Worm (Caenorhabditis elegans) whole organism, L3 larva: Measurements from ENCODE around the gene Y51A2B.6.

Experiments used
- R02D3.7 ChIP-seq: fragments of 150-350 bp; optimal IDR thresholded peaks from 2 replicates; lab custom pipeline; 2014; ENCODE audit warnings: missing biosample characterization, missing genetic modification characterization
- ZK546.5 ChIP-seq: sonication (generic microtip); optimal IDR thresholded peaks from 2 replicates; lab custom pipeline; 2017; ENCODE audit warnings: missing biosample characterization, missing genetic modification characterization
- aly-2 ChIP-seq: fragments of 150-350 bp; optimal IDR thresholded peaks from 2 replicates; lab custom pipeline; 2014; ENCODE audit warnings: missing biosample characterization, missing genetic modification characterization
- ama-1 ChIP-seq: fragments of 150-350 bp; optimal IDR thresholded peaks from 2 replicates; lab custom pipeline; 2018
- ceh-16 ChIP-seq: sonication (generic microtip); optimal IDR thresholded peaks from 2 replicates; lab custom pipeline; 2017; ENCODE audit warnings: missing biosample characterization, missing genetic modification characterization
- ceh-28 ChIP-seq: fragments of 150-350 bp; optimal IDR thresholded peaks from 2 replicates; lab custom pipeline; 2014; ENCODE audit warnings: missing biosample characterization, missing genetic modification reagents, missing genetic modification characterization
- ceh-82 ChIP-seq: fragments of 150-350 bp; optimal IDR thresholded peaks from 2 replicates; lab custom pipeline; 2014; ENCODE audit warnings: missing biosample characterization, missing genetic modification characterization
- ceh-9 ChIP-seq: sonication (generic microtip); optimal IDR thresholded peaks from 2 replicates; lab custom pipeline; 2018; ENCODE audit warnings: missing biosample characterization, missing genetic modification characterization
- daf-12 ChIP-seq: fragments of 150-350 bp; optimal IDR thresholded peaks from 2 replicates; lab custom pipeline; 2014; ENCODE audit warnings: missing biosample characterization, missing genetic modification reagents, missing genetic modification characterization
- egl-27 ChIP-seq: sonication (generic microtip); optimal IDR thresholded peaks from 4 replicates; lab custom pipeline; 2017; ENCODE audit warnings: missing biosample characterization, missing genetic modification reagents, missing genetic modification characterization
- elt-1 ChIP-seq: fragments of 150-350 bp; optimal IDR thresholded peaks from 2 replicates; lab custom pipeline; 2014; ENCODE audit warnings: missing biosample characterization, missing genetic modification characterization
- elt-2 ChIP-seq: sonication (generic microtip); optimal IDR thresholded peaks from 2 replicates; lab custom pipeline; 2016; ENCODE audit warnings: missing genetic modification reagents, mild to moderate bottlenecking, missing genetic modification characterization, missing compliant biosample characterization
- elt-3 ChIP-seq, 3 experiments: fragments of 150-350 bp in 1 of 3; sonication (generic microtip) in 2 of 3; optimal IDR thresholded peaks; 2 replicates in 2 of 3; 4 replicates in 1 of 3; lab custom pipeline; 2014 to 2017; ENCODE audit warnings: missing biosample characterization in 3 of 3, missing genetic modification characterization in 3 of 3
- eor-1 ChIP-seq, 2 experiments: fragments of 150-350 bp; optimal IDR thresholded peaks; 2 replicates each; lab custom pipeline; 2014 to 2018; ENCODE audit warnings: missing biosample characterization in 2 of 2, missing genetic modification characterization in 2 of 2
- fkh-2 ChIP-seq: fragments of 150-350 bp; optimal IDR thresholded peaks from 2 replicates; lab custom pipeline; 2014; ENCODE audit warnings: missing biosample characterization, missing genetic modification reagents, missing genetic modification characterization
- fos-1 ChIP-seq: fragments of 150-350 bp; optimal IDR thresholded peaks from 2 replicates; lab custom pipeline; 2014; ENCODE audit warnings: missing biosample characterization, missing genetic modification characterization
- hmg-11 ChIP-seq: sonication (generic microtip); optimal IDR thresholded peaks from 2 replicates; lab custom pipeline; 2016; ENCODE audit warnings: missing genetic modification characterization, missing compliant biosample characterization
- jun-1 ChIP-seq: fragments of 150-350 bp; optimal IDR thresholded peaks from 2 replicates; lab custom pipeline; 2014; ENCODE audit warnings: missing biosample characterization, missing genetic modification reagents, missing genetic modification characterization
- lin-15B ChIP-seq: fragments of 150-350 bp; optimal IDR thresholded peaks from 2 replicates; lab custom pipeline; 2014; ENCODE audit warnings: missing biosample characterization, missing genetic modification characterization
- lin-39 ChIP-seq: fragments of 150-350 bp; optimal IDR thresholded peaks from 2 replicates; lab custom pipeline; 2018; ENCODE audit warnings: missing biosample characterization, missing genetic modification reagents, missing genetic modification characterization
- lsy-12 ChIP-seq: sonication (generic microtip); optimal IDR thresholded peaks from 2 replicates; lab custom pipeline; 2016; ENCODE audit warnings: mild to moderate bottlenecking, missing genetic modification characterization, missing compliant biosample characterization
- mdl-1 ChIP-seq: fragments of 150-350 bp; optimal IDR thresholded peaks from 2 replicates; lab custom pipeline; 2014; ENCODE audit warnings: missing biosample characterization, missing genetic modification characterization
- mml-1 ChIP-seq: fragments of 150-350 bp; sonication (generic microtip); optimal IDR thresholded peaks from 3 replicates; lab custom pipeline; 2014; ENCODE audit warnings: missing biosample characterization, missing genetic modification characterization
- nfya-1 ChIP-seq: sonication (generic microtip); optimal IDR thresholded peaks from 2 replicates; lab custom pipeline; 2017; ENCODE audit warnings: missing genetic modification characterization, mild to moderate bottlenecking, missing compliant biosample characterization, antibody characterized with exemption, moderate library complexity; ENCODE audit not compliant: insufficient read depth
- nhr-11 ChIP-seq: fragments of 150-350 bp; optimal IDR thresholded peaks from 2 replicates; lab custom pipeline; 2014; ENCODE audit warnings: missing biosample characterization, missing genetic modification characterization
- nhr-23 ChIP-seq: fragments of 150-350 bp; optimal IDR thresholded peaks from 2 replicates; lab custom pipeline; 2014; ENCODE audit warnings: missing biosample characterization, missing genetic modification reagents, missing genetic modification characterization
- nhr-237 ChIP-seq: fragments of 150-350 bp; optimal IDR thresholded peaks from 2 replicates; lab custom pipeline; 2014; ENCODE audit warnings: missing biosample characterization, missing genetic modification characterization
- nhr-25 ChIP-seq: sonication (generic microtip); optimal IDR thresholded peaks from 2 replicates; lab custom pipeline; 2017; ENCODE audit warnings: missing biosample characterization, missing genetic modification characterization
- nhr-28 ChIP-seq: fragments of 150-350 bp; optimal IDR thresholded peaks from 2 replicates; lab custom pipeline; 2014; ENCODE audit warnings: missing biosample characterization, missing genetic modification characterization
- nhr-43 ChIP-seq: sonication (generic microtip); optimal IDR thresholded peaks from 2 replicates; lab custom pipeline; 2016; ENCODE audit warnings: mild to moderate bottlenecking, missing genetic modification characterization, missing compliant biosample characterization; ENCODE audit not compliant: poor library complexity, severe bottlenecking
- nhr-67 ChIP-seq: fragments of 150-350 bp; optimal IDR thresholded peaks from 2 replicates; lab custom pipeline; 2014; ENCODE audit warnings: missing biosample characterization, missing genetic modification characterization
- nhr-76 ChIP-seq: fragments of 150-350 bp; sonication (generic microtip); optimal IDR thresholded peaks from 5 replicates; lab custom pipeline; 2014; ENCODE audit warnings: missing biosample characterization, missing genetic modification characterization
- nhr-77 ChIP-seq: fragments of 150-350 bp; optimal IDR thresholded peaks from 2 replicates; lab custom pipeline; 2014; ENCODE audit warnings: missing biosample characterization, missing genetic modification characterization
- pha-4 ChIP-seq: fragments of 150-350 bp; optimal IDR thresholded peaks from 2 replicates; lab custom pipeline; 2014; ENCODE audit warnings: missing biosample characterization, missing genetic modification reagents, missing genetic modification characterization
- pqm-1 ChIP-seq: fragments of 150-350 bp; optimal IDR thresholded peaks from 2 replicates; lab custom pipeline; 2017; ENCODE audit warnings: missing biosample characterization, missing genetic modification characterization, inconsistent platforms
- sea-2 ChIP-seq: fragments of 150-350 bp; sonication (generic microtip); optimal IDR thresholded peaks from 4 replicates; lab custom pipeline; 2014; ENCODE audit warnings: missing biosample characterization, missing genetic modification reagents, missing genetic modification characterization
- skn-1 ChIP-seq: fragments of 150-350 bp; optimal IDR thresholded peaks from 2 replicates; lab custom pipeline; 2014; ENCODE audit warnings: missing biosample characterization, missing genetic modification characterization
- snpc-4 ChIP-seq: fragments of 150-350 bp; optimal IDR thresholded peaks from 2 replicates; lab custom pipeline; 2014; ENCODE audit warnings: missing biosample characterization, missing genetic modification characterization
- unc-39 ChIP-seq: sonication (generic microtip); optimal IDR thresholded peaks from 4 replicates; lab custom pipeline; 2017; ENCODE audit warnings: missing biosample characterization, missing genetic modification characterization
- unc-62 ChIP-seq: fragments of 150-350 bp; sonication (generic microtip); optimal IDR thresholded peaks from 4 replicates; lab custom pipeline; 2014; ENCODE audit warnings: missing biosample characterization, missing genetic modification reagents, missing genetic modification characterization
- zag-1 ChIP-seq: fragments of 150-350 bp; optimal IDR thresholded peaks from 2 replicates; lab custom pipeline; 2014; ENCODE audit warnings: missing biosample characterization, missing genetic modification characterization
- ztf-11 ChIP-seq: fragments of 150-350 bp; optimal IDR thresholded peaks from 2 replicates; lab custom pipeline; 2014; ENCODE audit warnings: missing biosample characterization, missing genetic modification characterization
- ztf-4 ChIP-seq: fragments of 150-350 bp; optimal IDR thresholded peaks from 2 replicates; lab custom pipeline; 2014; ENCODE audit warnings: missing biosample characterization, missing genetic modification characterization

Y51A2B.6 gene

DNA sequence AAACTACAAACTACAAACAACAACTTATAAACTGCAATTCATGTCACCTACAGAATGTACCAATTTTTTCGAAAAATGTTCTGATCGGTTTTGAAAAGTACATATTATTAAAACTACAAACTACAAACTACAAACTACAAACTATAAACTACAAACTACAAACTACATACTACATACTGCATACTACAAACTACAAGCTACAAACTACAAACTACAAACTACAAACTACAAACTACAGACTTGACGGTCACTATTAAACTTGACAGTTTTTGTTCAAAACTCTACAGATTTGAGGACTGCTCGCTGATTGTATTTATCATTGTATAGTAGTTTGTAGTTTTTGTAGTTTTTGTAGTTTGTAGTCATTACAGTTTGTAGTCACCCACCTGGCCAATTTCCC, 39.8 kb downstream of the Y51A2B.6 start:
- no peak for TF ChIP-seq unc-39 (tag; lab: Kevin White, UChicago)
- TF ChIP-seq daf-12 = no peak
- TF ChIP-seq nhr-67 (tag; lab: Kevin White, UChicago) = no peak
- TF ChIP-seq nhr-23 = no peak
- no peak for TF ChIP-seq ZK546.5 (tag; lab: Kevin White, UChicago)
- no peak for TF ChIP-seq lsy-12 (tag; lab: Kevin White, UChicago)
- TF ChIP-seq R02D3.7 (tag; lab: Kevin White, UChicago) = no peak
- TF ChIP-seq nhr-76 (tag; lab: Kevin White, UChicago) = no peak
- TF ChIP-seq lin-39 (tag; lab: Kevin White, UChicago) = no peak
- TF ChIP-seq elt-3 (tag; optimal IDR thresholded peaks at IDR 0.05; lab: Kevin White, UChicago) = no peak
- TF ChIP-seq unc-62 (GFP tag; lab: Kevin White, UChicago) = no peak
- no peak for TF ChIP-seq snpc-4 (tag; lab: Kevin White, UChicago)
- TF ChIP-seq aly-2 (tag; lab: Kevin White, UChicago) = no peak
- TF ChIP-seq jun-1 (tag; lab: Kevin White, UChicago) = no peak
- TF ChIP-seq elt-1 (tag; lab: Kevin White, UChicago) = no peak
- TF ChIP-seq nhr-43 (tag; lab: Kevin White, UChicago) = no peak
- no peak for TF ChIP-seq ztf-11

- TF ChIP-seq nhr-76 (tag; lab: Kevin White, UChicago) = no peak
- TF ChIP-seq unc-62 (GFP tag; lab: Kevin White, UChicago) = no peak
- TF ChIP-seq ceh-16 = no peak
- no peak for TF ChIP-seq nhr-43 (tag; lab: Kevin White, UChicago)
- TF ChIP-seq ceh-82 (tag; lab: Kevin White, UChicago) = no peak
- no peak for TF ChIP-seq elt-1 (tag; lab: Kevin White, UChicago)
- no peak for TF ChIP-seq lin-39 (tag; lab: Kevin White, UChicago)
- no peak for TF ChIP-seq elt-2 (tag; lab: Kevin White, UChicago)
- no peak for TF ChIP-seq fos-1 (tag; lab: Kevin White, UChicago)
- TF ChIP-seq ztf-11 = no peak
- no peak for TF ChIP-seq snpc-4 (tag; lab: Kevin White, UChicago)
- TF ChIP-seq aly-2 (tag; lab: Kevin White, UChicago) = no peak
- no peak for TF ChIP-seq nhr-237 (tag; lab: Kevin White, UChicago)
- TF ChIP-seq unc-39 (tag; lab: Kevin White, UChicago) = no peak
- TF ChIP-seq nhr-77 (tag; lab: Kevin White, UChicago) = no peak
- TF ChIP-seq pqm-1 (tag; lab: Kevin White, UChicago) = no peak
- no peak for TF ChIP-seq eor-1 (tag; optimal IDR thresholded peaks at IDR 0.05; lab: Kevin White, UChicago)
- TF ChIP-seq, all 47 proteins: peak for 0
These were observed 43.4 kb downstream of the Y51A2B.6 start, which contains the start of gene C08E8.11 for ce11 chrV:18350721-18351120. Gene C08E8.11, plus strand, starts transcription at chrV:18351021.

DNA sequence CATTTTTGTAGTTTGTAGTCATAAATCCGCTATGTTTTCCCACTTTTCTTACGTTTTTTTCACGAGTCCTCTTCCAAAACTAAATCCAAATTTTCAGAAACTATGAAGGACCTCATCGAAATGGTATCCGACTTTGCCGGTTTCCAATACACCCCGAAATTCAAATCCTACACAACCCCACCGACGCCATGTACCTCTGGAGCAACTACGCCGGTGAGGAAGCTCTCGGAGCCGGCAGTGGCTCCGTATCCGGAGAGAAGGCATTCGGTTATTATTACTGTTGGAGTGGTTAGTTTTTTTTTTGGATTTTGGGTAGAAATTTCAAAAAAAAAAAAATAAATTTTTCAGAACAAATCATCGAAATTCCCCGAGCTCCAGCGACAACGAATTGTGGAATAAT, 44.1 kb downstream of the Y51A2B.6 start, which contains the start of gene C08E8.3:
TSS of gene C08E8.3 (plus strand) at position 84 of the 400 bp plus-strand sequence.
- no peak for TF ChIP-seq egl-27 (tag; lab: Kevin White, UChicago)

DNA sequence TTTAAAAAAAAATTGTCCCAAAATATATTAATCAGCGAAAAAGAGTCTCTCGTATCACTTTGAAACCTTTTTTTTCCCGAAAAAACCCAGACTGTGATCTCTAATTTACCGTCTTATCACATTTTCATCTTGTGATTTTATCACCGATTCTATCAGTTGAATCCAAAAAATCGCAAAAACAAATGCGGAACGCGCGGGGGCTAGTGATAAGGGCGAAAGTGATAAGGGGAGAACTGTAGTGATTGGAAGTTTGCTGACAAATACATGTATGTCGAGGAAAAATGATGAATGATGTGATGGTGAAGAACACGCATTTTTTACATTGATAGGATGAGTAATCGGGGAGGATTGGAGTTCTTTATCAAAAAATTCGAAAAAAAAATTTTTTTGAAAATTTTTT, 48.0 kb downstream of the Y51A2B.6 start:
- TF ChIP-seq nhr-25 (tag; lab: Kevin White, UChicago) = no peak
- no peak for TF ChIP-seq aly-2 (tag; lab: Kevin White, UChicago)
- no peak for TF ChIP-seq hmg-11
- TF ChIP-seq zag-1 (tag; lab: Kevin White, UChicago) = no peak
- TF ChIP-seq unc-39 (tag; lab: Kevin White, UChicago) = no peak
- no peak for TF ChIP-seq sea-2
- no peak for TF ChIP-seq lsy-12 (tag; lab: Kevin White, UChicago)
- TF ChIP-seq snpc-4 (tag; lab: Kevin White, UChicago) = no peak
- TF ChIP-seq eor-1 (tag; optimal IDR thresholded peaks at IDR 0.05; lab: Kevin White, UChicago) = no peak
- peak; percentile 44 for TF ChIP-seq ceh-28
- no peak for TF ChIP-seq ceh-82 (tag; lab: Kevin White, UChicago)
- TF ChIP-seq ceh-9 (tag; lab: Kevin White, UChicago) = no peak
- peak; percentile 100 for TF ChIP-seq pqm-1 (tag; lab: Kevin White, UChicago)
- TF ChIP-seq ztf-11 = no peak
- no peak for TF ChIP-seq mml-1
- no peak for TF ChIP-seq nhr-77 (tag; lab: Kevin White, UChicago)
- TF ChIP-seq ama-1 = no peak
- TF ChIP-seq mdl-1 (tag; lab: Kevin White, UChicago) = no peak
- no peak for TF ChIP-seq ZK546.5 (tag; lab: Kevin White, UChicago)
- no peak for TF ChIP-seq R02D3.7 (tag; lab: Kevin White, UChicago)
- TF ChIP-seq ztf-4 (tag; lab: Kevin White, UChicago) = no peak
- no peak for TF ChIP-seq nhr-11 (tag; lab: Kevin White, UChicago)
- TF ChIP-seq nhr-23 = peak; percentile 57
- TF ChIP-seq fkh-2 (tag; lab: Kevin White, UChicago) = no peak
- TF ChIP-seq egl-27 (tag; lab: Kevin White, UChicago) = peak; percentile 88
- peak; percentile 55 for TF ChIP-seq pha-4 (tag; lab: Kevin White, UChicago)
- peak; percentile 75 for TF ChIP-seq nhr-43 (tag; lab: Kevin White, UChicago)
- peak; percentile 81 for TF ChIP-seq fos-1 (tag; lab: Kevin White, UChicago)
- no peak for TF ChIP-seq lin-15B (tag; lab: Kevin White, UChicago)
- TF ChIP-seq nhr-67 (tag; lab: Kevin White, UChicago) = no peak
- TF ChIP-seq nfya-1 (tag; lab: Kevin White, UChicago) = no peak
- no peak for TF ChIP-seq nhr-28 (tag; lab: Kevin White, UChicago)
- no peak for TF ChIP-seq ceh-16
- no peak for TF ChIP-seq elt-1 (tag; lab: Kevin White, UChicago)
- TF ChIP-seq nhr-76 (tag; lab: Kevin White, UChicago) = no peak
- no peak for TF ChIP-seq unc-62 (GFP tag; lab: Kevin White, UChicago)
- TF ChIP-seq skn-1 (tag; lab: Kevin White, UChicago) = peak; percentile 34
